Worm (Caenorhabditis elegans) whole organism, young adult: ENCODE measurements around the gene F22F7.12.

Experiments used
- B0019.2 ChIP-seq: fragments of 200-800 bp; sonication (Bioruptor generic); conservative IDR thresholded peaks from 2 replicates; pipeline ENCODE4 v1.3.6; 2022; ENCODE audit warnings: missing genetic modification reagents, missing genetic modification characterization, missing compliant biosample characterization
- C06A6.2 ChIP-seq: fragments of 200-800 bp; sonication (Bioruptor generic); conservative IDR thresholded peaks from 2 replicates; pipeline ENCODE4 v1.3.6; 2022; ENCODE audit warnings: missing genetic modification characterization, missing compliant biosample characterization
- C17E4.6 ChIP-seq: fragments of 200-800 bp; sonication (Bioruptor generic); IDR thresholded peaks from 2 replicates; pipeline ENCODE4 v1.3.6; 2022; ENCODE audit warnings: missing genetic modification reagents, missing genetic modification characterization, missing compliant biosample characterization
- F49E8.2 ChIP-seq: sonication (generic microtip); optimal IDR thresholded peaks from 3 replicates; lab custom pipeline; 2017; ENCODE audit warnings: missing genetic modification characterization, mild to moderate bottlenecking, missing compliant biosample characterization, antibody characterized with exemption, moderate library complexity; ENCODE audit not compliant: insufficient read depth
- F55B11.4 ChIP-seq: sonication (generic microtip); optimal IDR thresholded peaks from 2 replicates; lab custom pipeline; 2016; ENCODE audit warnings: missing compliant biosample characterization, missing genetic modification characterization, borderline replicate concordance; ENCODE audit not compliant: insufficient read depth
- K11D2.4 ChIP-seq: fragments of 200-800 bp; sonication (Bioruptor generic); IDR thresholded peaks from 2 replicates; pipeline ENCODE4 v1.3.6; 2022; ENCODE audit warnings: missing genetic modification reagents, missing genetic modification characterization, missing compliant biosample characterization
- T26A5.8 ChIP-seq: sonication (generic microtip); optimal IDR thresholded peaks from 2 replicates; lab custom pipeline; 2016; ENCODE audit warnings: missing genetic modification characterization, missing compliant biosample characterization
- Y56A3A.18 ChIP-seq: fragments of 200-800 bp; sonication (Bioruptor generic); IDR thresholded peaks from 2 replicates; pipeline ENCODE4 v1.3.6; 2022; ENCODE audit warnings: missing genetic modification reagents, missing genetic modification characterization, missing compliant biosample characterization
- Y95B8A.8 ChIP-seq: fragments of 200-800 bp; sonication (Bioruptor generic); IDR thresholded peaks from 2 replicates; pipeline ENCODE4 v1.3.6; 2022; ENCODE audit warnings: missing genetic modification reagents, missing genetic modification characterization, missing compliant biosample characterization
- ama-1 ChIP-seq, 3 experiments: fragments of 150-350 bp in 1 of 3; sonication (generic microtip) in 2 of 3; optimal IDR thresholded peaks; 2 replicates each; lab custom pipeline; 2014 to 2018; ENCODE audit warnings: missing biosample characterization in 2 of 3, missing genetic modification characterization in 2 of 3, missing genetic modification reagents in 2 of 3
- aptf-3 ChIP-seq: fragments of 200-800 bp; sonication (Bioruptor generic); IDR thresholded peaks from 2 replicates; pipeline ENCODE4 v1.3.6; 2022; ENCODE audit warnings: missing genetic modification characterization, missing compliant biosample characterization
- atf-7 ChIP-seq: sonication (generic microtip); optimal IDR thresholded peaks from 2 replicates; lab custom pipeline; 2017; ENCODE audit warnings: mild to moderate bottlenecking, missing genetic modification characterization, missing compliant biosample characterization
- attf-3 ChIP-seq: fragments of 200-800 bp; sonication (Bioruptor generic); conservative IDR thresholded peaks from 2 replicates; pipeline ENCODE4 v1.3.6; 2022; ENCODE audit warnings: missing genetic modification reagents, missing genetic modification characterization, missing compliant biosample characterization
- attf-5 ChIP-seq: fragments of 200-800 bp; sonication (Bioruptor generic); optimal IDR thresholded peaks from 2 replicates; lab custom pipeline; 2018; ENCODE audit warnings: mild to moderate bottlenecking, missing genetic modification characterization, missing compliant biosample characterization
- bed-1 ChIP-seq: fragments of 200-800 bp; sonication (Bioruptor generic); IDR thresholded peaks from 2 replicates; pipeline ENCODE4 v1.3.6; 2022; ENCODE audit warnings: missing genetic modification reagents, missing genetic modification characterization, missing compliant biosample characterization
- bed-2 ChIP-seq: fragments of 200-800 bp; sonication (Bioruptor generic); IDR thresholded peaks from 2 replicates; pipeline ENCODE4 v1.3.6; 2022; ENCODE audit warnings: missing genetic modification reagents, missing genetic modification characterization, missing compliant biosample characterization
- cebp-1 ChIP-seq, 2 experiments: fragments of 200-800 bp in 1 of 2; sonication (Bioruptor generic) in 1 of 2; sonication (generic microtip) in 1 of 2; IDR thresholded peaks in 1 of 2; optimal IDR thresholded peaks in 1 of 2; 2 replicates each; pipeline versions ENCODE4 v1.3.6 to Lab custom; 2017 to 2022; ENCODE audit warnings: missing compliant biosample characterization in 2 of 2, missing genetic modification characterization in 2 of 2, mild to moderate bottlenecking in 1 of 2, missing genetic modification reagents in 1 of 2, moderate library complexity in 1 of 2
- ceh-100 ChIP-seq: fragments of 200-800 bp; sonication (Bioruptor generic); IDR thresholded peaks from 2 replicates; pipeline ENCODE4 v1.3.6; 2022; ENCODE audit warnings: missing genetic modification reagents, missing genetic modification characterization, missing compliant biosample characterization
- dox-1 ChIP-seq: fragments of 200-800 bp; sonication (Bioruptor generic); IDR thresholded peaks from 2 replicates; pipeline ENCODE4 v1.3.6; 2022; ENCODE audit warnings: missing genetic modification reagents, missing genetic modification characterization, missing compliant biosample characterization
- egrh-3 ChIP-seq: fragments of 200-800 bp; sonication (Bioruptor generic); IDR thresholded peaks from 2 replicates; pipeline ENCODE4 v1.3.6; 2022; ENCODE audit warnings: missing genetic modification reagents, missing genetic modification characterization, missing compliant biosample characterization
- ekl-4 ChIP-seq: fragments of 200-800 bp; sonication (Bioruptor generic); IDR thresholded peaks from 2 replicates; pipeline ENCODE4 v1.3.6; 2022; ENCODE audit warnings: missing genetic modification reagents, missing genetic modification characterization, missing compliant biosample characterization
- gei-17 ChIP-seq: fragments of 200-800 bp; sonication (Bioruptor generic); optimal IDR thresholded peaks from 2 replicates; lab custom pipeline; 2018; ENCODE audit warnings: mild to moderate bottlenecking, missing genetic modification characterization, missing compliant biosample characterization
- lag-1 ChIP-seq: fragments of 200-800 bp; sonication (Bioruptor generic); IDR thresholded peaks from 2 replicates; pipeline ENCODE4 v1.3.6; 2022; ENCODE audit warnings: missing genetic modification reagents, missing genetic modification characterization, missing compliant biosample characterization
- let-526 ChIP-seq: fragments of 200-800 bp; sonication (Bioruptor generic); IDR thresholded peaks from 2 replicates; pipeline ENCODE4 v1.3.6; 2022; ENCODE audit warnings: missing genetic modification reagents, missing genetic modification characterization, missing compliant biosample characterization
- lin-35 ChIP-seq, 3 experiments: fragments of 150-350 bp in 2 of 3; sonication (generic microtip) in 1 of 3; optimal IDR thresholded peaks; 2 replicates each; lab custom pipeline; 2014 to 2018; ENCODE audit warnings: missing biosample characterization in 3 of 3, missing genetic modification characterization in 3 of 3, missing genetic modification reagents in 3 of 3
- madf-3 ChIP-seq: fragments of 200-800 bp; sonication (Bioruptor generic); IDR thresholded peaks from 2 replicates; pipeline ENCODE4 v1.3.6; 2022; ENCODE audit warnings: missing genetic modification reagents, missing genetic modification characterization, missing compliant biosample characterization
- madf-6 ChIP-seq: fragments of 200-800 bp; sonication (Bioruptor generic); IDR thresholded peaks from 2 replicates; pipeline ENCODE4 v1.3.6; 2022; ENCODE audit warnings: missing genetic modification reagents, missing genetic modification characterization, missing compliant biosample characterization
- mcd-1 ChIP-seq: fragments of 200-800 bp; sonication (Bioruptor generic); IDR thresholded peaks from 2 replicates; pipeline ENCODE4 v1.3.6; 2022; ENCODE audit warnings: missing genetic modification reagents, missing genetic modification characterization, missing compliant biosample characterization
- nhr-120 ChIP-seq: fragments of 200-800 bp; sonication (Bioruptor generic); IDR thresholded peaks from 2 replicates; pipeline ENCODE4 v1.3.6; 2022; ENCODE audit warnings: missing genetic modification characterization, missing compliant biosample characterization
- nhr-80 ChIP-seq: sonication (generic microtip); optimal IDR thresholded peaks from 2 replicates; lab custom pipeline; 2016; ENCODE audit warnings: missing genetic modification characterization, missing compliant biosample characterization
- nhr-90 ChIP-seq: sonication (generic microtip); optimal IDR thresholded peaks from 2 replicates; lab custom pipeline; 2016; ENCODE audit warnings: missing genotype, mild to moderate bottlenecking, missing genetic modification characterization, missing compliant biosample characterization
- pbrm-1 ChIP-seq: fragments of 200-800 bp; sonication (Bioruptor generic); IDR thresholded peaks from 2 replicates; pipeline ENCODE4 v1.3.6; 2022; ENCODE audit warnings: missing genetic modification reagents, missing genetic modification characterization, missing compliant biosample characterization
- sdz-38 ChIP-seq: sonication (generic microtip); optimal IDR thresholded peaks from 2 replicates; lab custom pipeline; 2016; ENCODE audit warnings: missing genotype, missing genetic modification characterization, missing compliant biosample characterization
- snpc-1.3 ChIP-seq: sonication (generic microtip); optimal IDR thresholded peaks from 2 replicates; lab custom pipeline; 2017; ENCODE audit warnings: missing genetic modification characterization, mild to moderate bottlenecking, missing compliant biosample characterization, antibody characterized with exemption, moderate library complexity, missing genotype, missing genetic modification reagents; ENCODE audit not compliant: insufficient read depth
- snpc-3.4 ChIP-seq: sonication (generic microtip); optimal IDR thresholded peaks from 2 replicates; lab custom pipeline; 2017; ENCODE audit warnings: missing genetic modification characterization, mild to moderate bottlenecking, missing compliant biosample characterization, antibody characterized with exemption, moderate library complexity, missing genotype, missing genetic modification reagents
- snpc-4 ChIP-seq, 5 experiments: fragments of 150-350 bp in 1 of 5; sonication (generic microtip) in 4 of 5; optimal IDR thresholded peaks; 2 replicates each; lab custom pipeline; 2014 to 2018; ENCODE audit warnings: missing genetic modification characterization in 5 of 5, missing biosample characterization in 3 of 5, antibody characterized with exemption in 2 of 5, mild to moderate bottlenecking in 2 of 5, missing compliant biosample characterization in 2 of 5, missing genotype in 2 of 5, moderate library complexity in 2 of 5, missing genetic modification reagents in 1 of 5
- sptf-2 ChIP-seq: fragments of 200-800 bp; sonication (Bioruptor generic); optimal IDR thresholded peaks from 2 replicates; lab custom pipeline; 2018; ENCODE audit warnings: mild to moderate bottlenecking, missing genetic modification characterization, missing compliant biosample characterization
- tbp1 ChIP-seq: fragments of 200-800 bp; sonication (Bioruptor generic); optimal IDR thresholded peaks from 2 replicates; lab custom pipeline; 2018; ENCODE audit warnings: mild to moderate bottlenecking, missing genetic modification characterization, missing compliant biosample characterization
- unc-62 ChIP-seq: fragments of 150-350 bp; optimal IDR thresholded peaks from 2 replicates; lab custom pipeline; 2014; ENCODE audit warnings: missing biosample characterization, missing genetic modification reagents, missing genetic modification characterization
- zim-3 ChIP-seq: sonication (generic microtip); optimal IDR thresholded peaks from 2 replicates; lab custom pipeline; 2017; ENCODE audit warnings: mild to moderate bottlenecking, missing genetic modification characterization, moderate library complexity, missing compliant biosample characterization
- ztf-22 ChIP-seq: fragments of 200-800 bp; sonication (Bioruptor generic); optimal IDR thresholded peaks from 2 replicates; lab custom pipeline; 2018; ENCODE audit warnings: mild to moderate bottlenecking, missing genetic modification characterization, moderate library complexity, missing compliant biosample characterization
- ztf-26 ChIP-seq: sonication (generic microtip); optimal IDR thresholded peaks from 2 replicates; lab custom pipeline; 2017; ENCODE audit warnings: missing genetic modification characterization, missing compliant biosample characterization
- ztf-3 ChIP-seq: fragments of 200-800 bp; sonication (Bioruptor generic); optimal IDR thresholded peaks from 2 replicates; lab custom pipeline; 2018; ENCODE audit warnings: mild to moderate bottlenecking, missing genetic modification characterization, missing compliant biosample characterization

Gene F22F7.12

DNA sequence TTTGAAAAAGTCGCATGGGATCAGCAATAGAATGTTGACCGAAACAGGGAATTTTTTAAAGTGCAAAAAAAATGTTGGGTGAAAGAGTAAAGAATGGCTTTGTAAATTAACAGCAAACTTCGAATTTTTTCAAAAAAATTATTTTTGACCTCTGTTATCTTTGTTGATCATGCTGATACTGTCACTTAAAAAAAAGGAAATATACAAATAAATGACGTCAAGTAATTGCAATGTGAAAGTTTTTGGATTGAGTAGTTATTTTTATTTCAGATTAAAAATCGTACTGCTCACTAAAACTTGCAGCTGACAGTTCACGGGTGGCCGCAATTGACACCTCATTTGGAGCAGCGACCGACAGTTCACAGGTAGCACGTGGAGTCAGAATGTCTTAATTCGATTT, 6.6 kb upstream of the F22F7.12 start, which contains the start of gene C45H4.13:
TSS of gene C45H4.13 (minus strand) at position 101 of the 400 bp plus-strand sequence.
- no peak for TF ChIP-seq ztf-22 (GFP tag; lab: Kevin White, UChicago)
- no peak for TF ChIP-seq unc-62
- TF ChIP-seq let-526 (GFP tag; lab: Robert Waterston, UW), result no peak
- no peak for TF ChIP-seq dox-1 (GFP tag; lab: Robert Waterston, UW)
- no peak for TF ChIP-seq lag-1
- no peak for TF ChIP-seq tbp1 (GFP tag; lab: Kevin White, UChicago)
- TF ChIP-seq bed-1 (GFP tag; lab: Robert Waterston, UW), result no peak
- no peak for TF ChIP-seq snpc-1.3 (tag; lab: Kevin White, UChicago)
- TF ChIP-seq ceh-100 (GFP tag; lab: Robert Waterston, UW), result no peak
- no peak for TF ChIP-seq sdz-38 (tag; lab: Kevin White, UChicago)
- TF ChIP-seq C06A6.2 (GFP tag; lab: Robert Waterston, UW), result no peak

DNA sequence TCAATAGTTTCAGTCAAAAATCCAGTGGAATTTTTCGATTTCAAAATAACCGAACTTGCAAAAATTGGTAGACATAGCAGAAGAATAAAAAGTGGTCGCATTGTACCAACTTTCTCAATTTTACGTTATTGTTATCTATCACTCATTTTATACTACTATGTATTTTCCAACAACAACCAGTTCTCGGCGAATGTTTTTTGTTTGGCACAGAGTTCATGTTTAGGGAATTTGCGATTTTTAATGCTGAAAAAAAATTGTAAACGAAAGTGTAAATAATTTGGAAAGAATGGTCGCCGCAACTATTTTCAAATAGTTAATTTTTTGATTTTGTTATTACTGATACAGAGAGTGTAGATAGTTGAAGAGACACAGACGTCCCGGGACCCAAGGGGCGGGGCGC, 5.1 kb upstream of the F22F7.12 start, which contains the start of gene C45H4.21:
TSS of gene C45H4.21 (minus strand) at position 101 of the 400 bp plus-strand sequence.
- TF ChIP-seq cebp-1 (GFP tag; IDR thresholded peaks at IDR 0.05; lab: Robert Waterston, UW), result no peak
- no peak for TF ChIP-seq cebp-1 (tag; optimal IDR thresholded peaks at IDR 0.05; lab: Kevin White, UChicago)
- no peak for TF ChIP-seq lin-35 (GFP tag; optimal IDR thresholded peaks at IDR 0.05; lab: Kevin White, UChicago)
- TF ChIP-seq Y56A3A.18 (GFP tag; lab: Robert Waterston, UW), result no peak
- no peak for TF ChIP-seq nhr-80 (tag; lab: Kevin White, UChicago)
- no peak for TF ChIP-seq attf-3 (GFP tag; lab: Robert Waterston, UW)
- no peak for TF ChIP-seq aptf-3 (GFP tag; lab: Robert Waterston, UW)
- TF ChIP-seq F49E8.2, result no peak
- TF ChIP-seq gei-17 (GFP tag; lab: Kevin White, UChicago), result no peak
- TF ChIP-seq C06A6.2 (GFP tag; lab: Robert Waterston, UW), result no peak
- no peak for TF ChIP-seq Y95B8A.8
- TF ChIP-seq C17E4.6 (GFP tag; lab: Robert Waterston, UW), result no peak
- no peak for TF ChIP-seq ama-1 (optimal IDR thresholded peaks at IDR 0.05; lab: Kevin White, UChicago)
- no peak for TF ChIP-seq ama-1 (GFP tag; optimal IDR thresholded peaks at IDR 0.05; lab: Kevin White, UChicago)
- no peak for TF ChIP-seq mcd-1
- TF ChIP-seq nhr-90 (tag; lab: Kevin White, UChicago), result no peak
- no peak for TF ChIP-seq madf-6 (GFP tag; lab: Robert Waterston, UW)
- no peak for TF ChIP-seq B0019.2 (GFP tag; lab: Robert Waterston, UW)
- TF ChIP-seq F55B11.4, result no peak
- no peak for TF ChIP-seq madf-3

DNA sequence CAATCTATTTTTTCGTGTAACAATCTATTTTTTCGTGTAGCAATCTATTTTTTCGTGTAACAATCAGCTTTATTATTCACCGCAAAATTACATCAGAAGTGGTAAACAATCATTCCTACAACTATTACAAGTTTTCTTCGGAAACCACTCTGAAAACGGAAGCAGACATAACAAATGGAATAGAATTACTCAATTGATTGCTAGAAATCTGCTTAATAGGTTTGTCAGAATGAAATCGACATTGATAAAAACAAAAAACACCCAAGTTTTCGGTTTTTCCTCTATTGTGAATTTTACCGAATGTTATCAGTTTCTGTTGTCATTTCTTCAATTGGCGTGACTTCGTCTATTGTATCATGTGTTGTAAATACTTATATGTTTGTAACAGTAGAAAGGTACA, 2.5 kb upstream of the F22F7.12 start, which contains the start of gene srbc-20:
TSS of gene srbc-20 (plus strand) at position 301 of the 400 bp plus-strand sequence.
- TF ChIP-seq atf-7 (no peak), pbrm-1 (GFP tag; lab: Robert Waterston, UW) (no peak), ztf-26 (tag; lab: Kevin White, UChicago) (no peak), attf-3 (GFP tag; lab: Robert Waterston, UW) (no peak), snpc-3.4 (no peak), egrh-3 (GFP tag; lab: Robert Waterston, UW) (no peak)

DNA sequence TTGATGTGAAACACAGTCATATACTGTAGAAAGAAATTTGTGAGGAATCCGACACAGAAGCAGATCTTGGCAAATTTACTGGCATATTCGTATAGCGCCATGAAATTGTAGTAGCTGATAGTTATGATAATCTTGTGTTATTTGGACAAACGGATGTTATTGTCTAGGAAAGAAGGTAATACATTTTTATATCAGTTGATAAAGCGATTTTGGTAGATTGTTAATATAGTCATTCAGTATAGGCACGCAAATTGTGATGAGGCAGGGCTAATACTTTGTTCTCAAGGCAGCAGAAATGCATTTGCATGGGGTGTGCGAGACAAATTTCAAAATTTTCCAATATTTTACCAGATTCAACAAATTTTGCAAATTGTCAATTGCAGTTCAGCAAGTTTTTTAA, 1.7 kb upstream of the F22F7.12 start, which contains the start of gene str-52:
TSS of gene str-52 (minus strand) at position 101 of the 400 bp plus-strand sequence.
- TF ChIP-seq let-526 (GFP tag; lab: Robert Waterston, UW), result no peak
- no peak for TF ChIP-seq pbrm-1 (GFP tag; lab: Robert Waterston, UW)
- TF ChIP-seq sptf-2, result no peak
- TF ChIP-seq T26A5.8 (tag; lab: Kevin White, UChicago), result no peak
- TF ChIP-seq zim-3 (tag; lab: Kevin White, UChicago), result no peak
- no peak for TF ChIP-seq B0019.2 (GFP tag; lab: Robert Waterston, UW)
- TF ChIP-seq ztf-3 (GFP tag; lab: Kevin White, UChicago), result no peak
- TF ChIP-seq madf-3, result no peak
- TF ChIP-seq ekl-4 (GFP tag; lab: Robert Waterston, UW), result no peak
- TF ChIP-seq K11D2.4 (GFP tag; lab: Robert Waterston, UW), result no peak
- TF ChIP-seq attf-5 (GFP tag; lab: Kevin White, UChicago), result no peak
- no peak for TF ChIP-seq snpc-4 (GFP tag; optimal IDR thresholded peaks at IDR 0.05; lab: Kevin White, UChicago)
- TF ChIP-seq snpc-4 (tag; optimal IDR thresholded peaks at IDR 0.05; lab: Kevin White, UChicago), result no peak
- no peak for TF ChIP-seq nhr-120
- no peak for TF ChIP-seq bed-2
- TF ChIP-seq, all 124 proteins: peak for 0
